Worm (Caenorhabditis elegans) whole organism, L4 larva: Measurements from ENCODE around the gene C42D4.19.

Experiments
- D1046.2 ChIP-seq: fragments of 200-800 bp; sonication (Bioruptor generic); IDR thresholded peaks from 2 replicates; pipeline ENCODE4 v1.3.6; 2022; ENCODE audit warnings: missing genetic modification characterization, missing compliant biosample characterization
- F10B5.3 ChIP-seq: sonication (generic microtip); optimal IDR thresholded peaks from 2 replicates; lab custom pipeline; 2016; ENCODE audit warnings: mild to moderate bottlenecking, missing genetic modification characterization, missing compliant biosample characterization
- F26F4.8 ChIP-seq: fragments of 200-800 bp; sonication (Bioruptor generic); conservative IDR thresholded peaks from 2 replicates; pipeline ENCODE4 v1.3.6; 2022; ENCODE audit warnings: missing genetic modification characterization, missing compliant biosample characterization
- F37D6.2 ChIP-seq: sonication (generic microtip); optimal IDR thresholded peaks from 2 replicates; lab custom pipeline; 2016; ENCODE audit warnings: mild to moderate bottlenecking, missing genetic modification characterization, missing compliant biosample characterization
- F49E8.2 ChIP-seq: sonication (generic microtip); optimal IDR thresholded peaks from 2 replicates; lab custom pipeline; 2016; ENCODE audit warnings: missing compliant biosample characterization, mild to moderate bottlenecking, missing genetic modification characterization, borderline replicate concordance
- T20F7.1 ChIP-seq: fragments of 200-800 bp; sonication (Bioruptor generic); optimal IDR thresholded peaks from 2 replicates; lab custom pipeline; 2018; ENCODE audit warnings: mild to moderate bottlenecking, missing genetic modification characterization, missing compliant biosample characterization
- Y105C5A.15 ChIP-seq: fragments of 200-800 bp; sonication (Bioruptor generic); IDR thresholded peaks from 2 replicates; pipeline ENCODE4 v1.3.6; 2022; ENCODE audit warnings: missing genetic modification characterization, missing compliant biosample characterization
- aly-2 ChIP-seq: sonication (generic microtip); optimal IDR thresholded peaks from 2 replicates; lab custom pipeline; 2018; ENCODE audit warnings: missing biosample characterization, missing genetic modification characterization
- ceh-20 ChIP-seq: fragments of 200-800 bp; sonication (Bioruptor generic); IDR thresholded peaks from 2 replicates; pipeline ENCODE4 v1.3.6; 2022; ENCODE audit warnings: missing genetic modification reagents, missing genetic modification characterization, missing compliant biosample characterization
- ceh-28 ChIP-seq: fragments of 150-350 bp; optimal IDR thresholded peaks from 2 replicates; lab custom pipeline; 2014; ENCODE audit warnings: missing biosample characterization, missing genetic modification reagents, missing genetic modification characterization
- ces-1 ChIP-seq: fragments of 150-350 bp; sonication (generic microtip); optimal IDR thresholded peaks from 4 replicates; lab custom pipeline; 2014; ENCODE audit warnings: missing biosample characterization, missing genetic modification reagents, missing genetic modification characterization
- cey-2 ChIP-seq: sonication (generic microtip); optimal IDR thresholded peaks from 3 replicates; lab custom pipeline; 2017; ENCODE audit warnings: missing genetic modification characterization, mild to moderate bottlenecking, missing compliant biosample characterization, antibody characterized with exemption, borderline replicate concordance; ENCODE audit not compliant: insufficient read depth
- daf-16 ChIP-seq, 3 experiments: sonication (generic microtip); optimal IDR thresholded peaks; 2 replicates each; lab custom pipeline; 2016 to 2017; ENCODE audit warnings: missing genetic modification characterization in 3 of 3, missing genetic modification reagents in 3 of 3, mild to moderate bottlenecking in 2 of 3, missing compliant biosample characterization in 2 of 3, missing biosample characterization in 1 of 3, moderate library complexity in 1 of 3
- dmd-9 ChIP-seq: fragments of 200-800 bp; sonication (Bioruptor generic); IDR thresholded peaks from 2 replicates; pipeline ENCODE4 v1.3.6; 2022; ENCODE audit warnings: missing genetic modification reagents, missing genetic modification characterization, missing compliant biosample characterization
- duxl-1 ChIP-seq: sonication (generic microtip); optimal IDR thresholded peaks from 2 replicates; lab custom pipeline; 2016; ENCODE audit warnings: mild to moderate bottlenecking, missing genetic modification characterization, moderate library complexity, missing compliant biosample characterization; ENCODE audit not compliant: poor library complexity
- dve-1 ChIP-seq: sonication (generic microtip); optimal IDR thresholded peaks from 2 replicates; lab custom pipeline; 2017; ENCODE audit warnings: antibody characterized with exemption, mild to moderate bottlenecking, missing genetic modification characterization, missing compliant biosample characterization; ENCODE audit not compliant: insufficient read depth
- egl-43 ChIP-seq: fragments of 200-800 bp; sonication (Bioruptor generic); IDR thresholded peaks from 2 replicates; pipeline ENCODE4 v1.3.6; 2022; ENCODE audit warnings: missing genetic modification reagents, missing genetic modification characterization, missing compliant biosample characterization
- hif-1 ChIP-seq, 2 experiments: sonication (generic microtip); optimal IDR thresholded peaks; 2 replicates each; lab custom pipeline; 2016 to 2017; ENCODE audit warnings: missing compliant biosample characterization in 2 of 2, missing genetic modification characterization in 2 of 2, missing genetic modification reagents in 2 of 2, missing genotype in 2 of 2, mild to moderate bottlenecking in 1 of 2
- hlh-11 ChIP-seq: fragments of 200-800 bp; sonication (Bioruptor generic); optimal IDR thresholded peaks from 2 replicates; lab custom pipeline; 2018; ENCODE audit warnings: mild to moderate bottlenecking, missing genetic modification characterization, missing compliant biosample characterization
- lim-7 ChIP-seq: fragments of 200-800 bp; sonication (Bioruptor generic); IDR thresholded peaks from 2 replicates; pipeline ENCODE4 v1.3.6; 2022; ENCODE audit warnings: missing genetic modification characterization, missing compliant biosample characterization
- lin-1 ChIP-seq: fragments of 200-800 bp; sonication (Bioruptor generic); IDR thresholded peaks from 2 replicates; pipeline ENCODE4 v1.3.6; 2022; ENCODE audit warnings: missing genetic modification reagents, missing genetic modification characterization, missing compliant biosample characterization
- lin-13 ChIP-seq: fragments of 150-350 bp; optimal IDR thresholded peaks from 2 replicates; lab custom pipeline; 2014; ENCODE audit warnings: missing biosample characterization, missing genetic modification reagents, missing genetic modification characterization
- lin-29 ChIP-seq: fragments of 200-800 bp; sonication (Bioruptor generic); IDR thresholded peaks from 2 replicates; pipeline ENCODE4 v1.3.6; 2022; ENCODE audit warnings: missing genetic modification reagents, missing genetic modification characterization, missing compliant biosample characterization
- lin-38 ChIP-seq: fragments of 200-800 bp; sonication (Bioruptor generic); IDR thresholded peaks from 2 replicates; pipeline ENCODE4 v1.3.6; 2022; ENCODE audit warnings: missing genetic modification reagents, missing genetic modification characterization, missing compliant biosample characterization
- lsy-2 ChIP-seq, 2 experiments: fragments of 150-350 bp in 1 of 2; sonication (generic microtip) in 1 of 2; optimal IDR thresholded peaks; 2 replicates each; lab custom pipeline; 2014 to 2017; ENCODE audit warnings: missing biosample characterization in 2 of 2, missing genetic modification characterization in 2 of 2
- madf-9 ChIP-seq: fragments of 200-800 bp; sonication (Bioruptor generic); conservative IDR thresholded peaks from 2 replicates; pipeline ENCODE4 v1.3.6; 2022; ENCODE audit warnings: missing genetic modification reagents, missing genetic modification characterization, missing compliant biosample characterization
- mdl-1 ChIP-seq, 2 experiments: fragments of 150-350 bp in 1 of 2; sonication (generic microtip) in 1 of 2; optimal IDR thresholded peaks; 2 replicates each; lab custom pipeline; 2014 to 2017; ENCODE audit warnings: missing biosample characterization in 2 of 2, missing genetic modification characterization in 2 of 2
- mdt-29 ChIP-seq: fragments of 200-800 bp; sonication (Bioruptor generic); IDR thresholded peaks from 2 replicates; pipeline ENCODE4 v1.3.6; 2022; ENCODE audit warnings: missing genetic modification reagents, missing genetic modification characterization, missing compliant biosample characterization
- nhr-10 ChIP-seq: fragments of 150-350 bp; optimal IDR thresholded peaks from 2 replicates; lab custom pipeline; 2014; ENCODE audit warnings: missing biosample characterization, missing genetic modification characterization
- nhr-11 ChIP-seq: fragments of 150-350 bp; optimal IDR thresholded peaks from 2 replicates; lab custom pipeline; 2014; ENCODE audit warnings: missing biosample characterization, missing genetic modification characterization
- nhr-111 ChIP-seq: fragments of 200-800 bp; sonication (Bioruptor generic); optimal IDR thresholded peaks from 2 replicates; lab custom pipeline; 2018; ENCODE audit warnings: mild to moderate bottlenecking, missing genetic modification characterization, missing compliant biosample characterization
- nhr-28 ChIP-seq: fragments of 150-350 bp; optimal IDR thresholded peaks from 2 replicates; lab custom pipeline; 2014; ENCODE audit warnings: missing biosample characterization, missing genetic modification characterization
- nhr-41 ChIP-seq: fragments of 200-800 bp; sonication (Bioruptor generic); IDR thresholded peaks from 2 replicates; pipeline ENCODE4 v1.3.6; 2022; ENCODE audit warnings: missing genetic modification reagents, missing genetic modification characterization, missing compliant biosample characterization
- nhr-42 ChIP-seq: fragments of 200-800 bp; sonication (Bioruptor generic); IDR thresholded peaks from 2 replicates; pipeline ENCODE4 v1.3.6; 2022; ENCODE audit warnings: missing genetic modification characterization, missing compliant biosample characterization
- nhr-48 ChIP-seq: sonication (generic microtip); optimal IDR thresholded peaks from 2 replicates; lab custom pipeline; 2016; ENCODE audit warnings: mild to moderate bottlenecking, missing genetic modification characterization, missing compliant biosample characterization
- nhr-77 ChIP-seq: fragments of 150-350 bp; optimal IDR thresholded peaks from 2 replicates; lab custom pipeline; 2014; ENCODE audit warnings: missing biosample characterization, missing genetic modification characterization
- pqm-1 ChIP-seq: sonication (generic microtip); optimal IDR thresholded peaks from 2 replicates; lab custom pipeline; 2017; ENCODE audit warnings: missing biosample characterization, missing genetic modification characterization
- rbr-2 ChIP-seq: sonication (generic microtip); optimal IDR thresholded peaks from 2 replicates; lab custom pipeline; 2016; ENCODE audit warnings: missing genotype, missing genetic modification characterization, missing compliant biosample characterization
- set-16 ChIP-seq: fragments of 200-800 bp; sonication (Bioruptor generic); IDR thresholded peaks from 2 replicates; pipeline ENCODE4 v1.3.6; 2022; ENCODE audit warnings: missing genetic modification reagents, missing genetic modification characterization, missing compliant biosample characterization
- snpc-4 ChIP-seq: fragments of 150-350 bp; optimal IDR thresholded peaks from 2 replicates; lab custom pipeline; 2014; ENCODE audit warnings: missing biosample characterization, missing genetic modification characterization
- tag-97 ChIP-seq: fragments of 200-800 bp; sonication (Bioruptor generic); IDR thresholded peaks from 2 replicates; pipeline ENCODE4 v1.3.6; 2022; ENCODE audit warnings: missing genetic modification characterization, missing compliant biosample characterization
- unc-62 ChIP-seq, 3 experiments: fragments of 150-350 bp in 1 of 3; sonication (generic microtip); optimal IDR thresholded peaks in 2 of 3; peaks in 1 of 3; 1 replicate in 1 of 3; 2 replicates in 2 of 3; lab custom pipeline; 2014 to 2017; ENCODE audit warnings: missing biosample characterization in 3 of 3, missing genetic modification characterization in 3 of 3, missing genetic modification reagents in 3 of 3, missing genotype in 1 of 3
- zfp-2 ChIP-seq: sonication (generic microtip); optimal IDR thresholded peaks from 2 replicates; lab custom pipeline; 2016; ENCODE audit warnings: mild to moderate bottlenecking, missing genetic modification characterization, missing compliant biosample characterization
- ztf-11 ChIP-seq: fragments of 150-350 bp; optimal IDR thresholded peaks from 2 replicates; lab custom pipeline; 2014; ENCODE audit warnings: missing biosample characterization, missing genetic modification characterization

C42D4.19 gene

DNA sequence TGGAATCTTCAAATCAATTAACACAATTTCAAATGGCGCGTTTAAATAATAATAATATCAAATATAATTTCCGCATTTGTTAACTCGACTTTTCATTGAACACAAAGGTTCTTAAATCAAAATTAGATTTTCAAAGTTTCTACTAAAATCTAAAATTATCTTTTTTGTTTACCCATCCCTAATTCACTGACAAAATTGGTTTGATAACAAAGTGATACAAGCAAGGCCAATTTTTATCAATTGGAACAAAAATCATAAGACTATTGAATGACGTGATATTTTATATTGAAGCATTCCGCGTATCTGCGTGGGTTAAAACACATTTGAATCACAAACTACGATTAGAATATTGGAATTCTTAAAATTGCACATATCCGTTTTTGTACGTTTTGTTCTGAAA lies 15.0 kb downstream of the C42D4.19 start (continued):
- no peak for TF ChIP-seq lim-7
- no peak for TF ChIP-seq hif-1 (tag; optimal IDR thresholded peaks at IDR 0.05; lab: Kevin White, UChicago)
- no peak for TF ChIP-seq duxl-1 (tag; lab: Kevin White, UChicago)
- TF ChIP-seq F37D6.2 (tag; lab: Kevin White, UChicago), result no peak
- TF ChIP-seq D1046.2 (GFP tag; lab: Robert Waterston, UW), result no peak
- no peak for TF ChIP-seq nhr-11
- no peak for TF ChIP-seq F10B5.3 (tag; lab: Kevin White, UChicago)
- TF ChIP-seq pqm-1 (tag; lab: Kevin White, UChicago), result peak; percentile 93
- TF ChIP-seq ces-1 (GFP tag; lab: Kevin White, UChicago), result no peak
- TF ChIP-seq Y105C5A.15, result no peak
- no peak for TF ChIP-seq egl-43 (GFP tag; lab: Robert Waterston, UW)
- TF ChIP-seq nhr-10 (tag; lab: Kevin White, UChicago), result peak; percentile 10
- TF ChIP-seq lin-29 (GFP tag; lab: Robert Waterston, UW), result no peak
- no peak for TF ChIP-seq cey-2 (tag; lab: Kevin White, UChicago)
- peak; percentile 81 for TF ChIP-seq hlh-11
- TF ChIP-seq nhr-41 (GFP tag; lab: Robert Waterston, UW), result no peak
- peak; percentile 72 for TF ChIP-seq nhr-48 (tag; lab: Kevin White, UChicago)
- TF ChIP-seq nhr-111 (GFP tag; lab: Kevin White, UChicago), result no peak
- TF ChIP-seq set-16, result no peak
- TF ChIP-seq unc-62 (GFP tag; optimal IDR thresholded peaks at IDR 0.05 in 1 of 2; lab: Kevin White, UChicago), result peak in 1 of 2 experiments; percentile 28
- TF ChIP-seq unc-62 (tag; optimal IDR thresholded peaks at IDR 0.05; lab: Kevin White, UChicago), result no peak
- TF ChIP-seq lsy-2 (tag; optimal IDR thresholded peaks at IDR 0.05; lab: Kevin White, UChicago), result no peak
- TF ChIP-seq zfp-2 (tag; lab: Kevin White, UChicago), result no peak
- no peak for TF ChIP-seq rbr-2
- no peak for TF ChIP-seq snpc-4 (tag; lab: Kevin White, UChicago)
- TF ChIP-seq ceh-28, result no peak
- peak; percentile 89 for TF ChIP-seq dve-1 (tag; lab: Kevin White, UChicago)
- peak in 1 of 2 experiments; percentile 36 for TF ChIP-seq daf-16 (GFP tag; optimal IDR thresholded peaks at IDR 0.05; lab: Kevin White, UChicago)
- peak; percentile 91 for TF ChIP-seq daf-16 (tag; optimal IDR thresholded peaks at IDR 0.05; lab: Kevin White, UChicago)
- TF ChIP-seq mdt-29 (GFP tag; lab: Robert Waterston, UW), result no peak
- TF ChIP-seq F26F4.8 (GFP tag; lab: Robert Waterston, UW), result no peak
- TF ChIP-seq mdl-1 (tag; optimal IDR thresholded peaks at IDR 0.05; lab: Kevin White, UChicago), result peak in 1 of 2 experiments; percentile 20
- TF ChIP-seq lin-13 (GFP tag; lab: Kevin White, UChicago), result no peak
- peak; percentile 95 for TF ChIP-seq nhr-28 (tag; lab: Kevin White, UChicago)
- peak; percentile 91 for TF ChIP-seq nhr-77 (tag; lab: Kevin White, UChicago)
- no peak for TF ChIP-seq nhr-42
- TF ChIP-seq madf-9 (GFP tag; lab: Robert Waterston, UW), result no peak
- no peak for TF ChIP-seq dmd-9 (GFP tag; lab: Robert Waterston, UW)
- peak; percentile 63 for TF ChIP-seq T20F7.1 (GFP tag; lab: Kevin White, UChicago)
- TF ChIP-seq tag-97 (GFP tag; lab: Robert Waterston, UW), result no peak
- TF ChIP-seq ztf-11, result no peak
- TF ChIP-seq lin-1, result no peak; the same call in 1 of the 2 replicates
- TF ChIP-seq ceh-20, result no peak
- no peak for TF ChIP-seq lin-38 (GFP tag; lab: Robert Waterston, UW)
- TF ChIP-seq aly-2 (tag; lab: Kevin White, UChicago), result no peak
- TF ChIP-seq F49E8.2, result no peak
